Worm (Caenorhabditis elegans) whole organism, young adult: Measurements from ENCODE around the gene vab-19.

ENCODE experiments used
- B0261.1 ChIP-seq: sonication (generic microtip); optimal IDR thresholded peaks from 2 replicates; lab custom pipeline; 2016; ENCODE audit warnings: mild to moderate bottlenecking, missing genetic modification characterization, moderate library complexity, missing compliant biosample characterization
- B0336.3 ChIP-seq: fragments of 200-800 bp; sonication (Bioruptor generic); IDR thresholded peaks from 2 replicates; pipeline ENCODE4 v1.3.6; 2022; ENCODE audit warnings: missing genetic modification characterization, missing compliant biosample characterization
- C06A6.2 ChIP-seq: fragments of 200-800 bp; sonication (Bioruptor generic); conservative IDR thresholded peaks from 2 replicates; pipeline ENCODE4 v1.3.6; 2022; ENCODE audit warnings: missing genetic modification characterization, missing compliant biosample characterization
- C17E4.6 ChIP-seq: fragments of 200-800 bp; sonication (Bioruptor generic); IDR thresholded peaks from 2 replicates; pipeline ENCODE4 v1.3.6; 2022; ENCODE audit warnings: missing genetic modification reagents, missing genetic modification characterization, missing compliant biosample characterization
- F10E7.11 ChIP-seq: sonication (generic microtip); optimal IDR thresholded peaks from 2 replicates; lab custom pipeline; 2017; ENCODE audit warnings: mild to moderate bottlenecking, missing genetic modification characterization, moderate library complexity, missing compliant biosample characterization
- T26A5.8 ChIP-seq: sonication (generic microtip); optimal IDR thresholded peaks from 2 replicates; lab custom pipeline; 2016; ENCODE audit warnings: missing genetic modification characterization, missing compliant biosample characterization
- Y79H2A.3 ChIP-seq: fragments of 200-800 bp; sonication (Bioruptor generic); conservative IDR thresholded peaks from 2 replicates; pipeline ENCODE4 v1.3.6; 2022; ENCODE audit warnings: missing genetic modification reagents, missing genetic modification characterization, missing compliant biosample characterization
- Y95B8A.8 ChIP-seq: fragments of 200-800 bp; sonication (Bioruptor generic); IDR thresholded peaks from 2 replicates; pipeline ENCODE4 v1.3.6; 2022; ENCODE audit warnings: missing genetic modification reagents, missing genetic modification characterization, missing compliant biosample characterization
- akir-1 ChIP-seq: fragments of 200-800 bp; sonication (Bioruptor generic); optimal IDR thresholded peaks from 2 replicates; lab custom pipeline; 2018; ENCODE audit warnings: mild to moderate bottlenecking, missing genetic modification characterization, moderate library complexity, missing compliant biosample characterization
- aptf-3 ChIP-seq: fragments of 200-800 bp; sonication (Bioruptor generic); IDR thresholded peaks from 2 replicates; pipeline ENCODE4 v1.3.6; 2022; ENCODE audit warnings: missing genetic modification characterization, missing compliant biosample characterization
- atf-7 ChIP-seq: sonication (generic microtip); optimal IDR thresholded peaks from 2 replicates; lab custom pipeline; 2017; ENCODE audit warnings: mild to moderate bottlenecking, missing genetic modification characterization, missing compliant biosample characterization
- attf-5 ChIP-seq: fragments of 200-800 bp; sonication (Bioruptor generic); optimal IDR thresholded peaks from 2 replicates; lab custom pipeline; 2018; ENCODE audit warnings: mild to moderate bottlenecking, missing genetic modification characterization, missing compliant biosample characterization
- cebp-1 ChIP-seq, 2 experiments: fragments of 200-800 bp in 1 of 2; sonication (Bioruptor generic) in 1 of 2; sonication (generic microtip) in 1 of 2; IDR thresholded peaks in 1 of 2; optimal IDR thresholded peaks in 1 of 2; 2 replicates each; pipeline versions ENCODE4 v1.3.6 to Lab custom; 2017 to 2022; ENCODE audit warnings: missing compliant biosample characterization in 2 of 2, missing genetic modification characterization in 2 of 2, mild to moderate bottlenecking in 1 of 2, missing genetic modification reagents in 1 of 2, moderate library complexity in 1 of 2
- ceh-100 ChIP-seq: fragments of 200-800 bp; sonication (Bioruptor generic); IDR thresholded peaks from 2 replicates; pipeline ENCODE4 v1.3.6; 2022; ENCODE audit warnings: missing genetic modification reagents, missing genetic modification characterization, missing compliant biosample characterization
- ceh-27 ChIP-seq: fragments of 200-800 bp; sonication (Bioruptor generic); optimal IDR thresholded peaks from 2 replicates; lab custom pipeline; 2018; ENCODE audit warnings: mild to moderate bottlenecking, missing genetic modification characterization, moderate library complexity, missing compliant biosample characterization
- dox-1 ChIP-seq: fragments of 200-800 bp; sonication (Bioruptor generic); IDR thresholded peaks from 2 replicates; pipeline ENCODE4 v1.3.6; 2022; ENCODE audit warnings: missing genetic modification reagents, missing genetic modification characterization, missing compliant biosample characterization
- dpff-1 ChIP-seq: sonication (generic microtip); optimal IDR thresholded peaks from 2 replicates; lab custom pipeline; 2017; ENCODE audit warnings: mild to moderate bottlenecking, missing genetic modification characterization, missing compliant biosample characterization
- egl-18 ChIP-seq: fragments of 200-800 bp; sonication (Bioruptor generic); IDR thresholded peaks from 2 replicates; pipeline ENCODE4 v1.3.6; 2022; ENCODE audit warnings: missing genetic modification reagents, missing genetic modification characterization, missing compliant biosample characterization
- egl-44 ChIP-seq: fragments of 200-800 bp; sonication (Bioruptor generic); IDR thresholded peaks from 2 replicates; pipeline ENCODE4 v1.3.6; 2022; ENCODE audit warnings: missing genetic modification reagents, missing genetic modification characterization, missing compliant biosample characterization
- ets-4 ChIP-seq: fragments of 200-800 bp; sonication (Bioruptor generic); optimal IDR thresholded peaks from 2 replicates; lab custom pipeline; 2018; ENCODE audit warnings: mild to moderate bottlenecking, missing genetic modification characterization, missing compliant biosample characterization
- hmg-1.2 ChIP-seq: fragments of 200-800 bp; sonication (Bioruptor generic); IDR thresholded peaks from 2 replicates; pipeline ENCODE4 v1.3.6; 2022; ENCODE audit warnings: missing genetic modification reagents, missing genetic modification characterization, missing compliant biosample characterization
- let-607 ChIP-seq, 2 experiments: fragments of 200-800 bp in 1 of 2; sonication (Bioruptor generic) in 1 of 2; sonication (generic microtip) in 1 of 2; optimal IDR thresholded peaks; 2 replicates each; lab custom pipeline; 2016 to 2018; ENCODE audit warnings: mild to moderate bottlenecking in 2 of 2, missing compliant biosample characterization in 2 of 2, missing genetic modification characterization in 2 of 2, moderate library complexity in 2 of 2, missing genotype in 1 of 2
- lin-35 ChIP-seq, 3 experiments: fragments of 150-350 bp in 2 of 3; sonication (generic microtip) in 1 of 3; optimal IDR thresholded peaks; 2 replicates each; lab custom pipeline; 2014 to 2018; ENCODE audit warnings: missing biosample characterization in 3 of 3, missing genetic modification characterization in 3 of 3, missing genetic modification reagents in 3 of 3
- lin-40 ChIP-seq: sonication (generic microtip); optimal IDR thresholded peaks from 2 replicates; lab custom pipeline; 2016; ENCODE audit warnings: missing genetic modification characterization, mild to moderate bottlenecking, missing compliant biosample characterization, missing genotype, missing genetic modification reagents
- lin-54 ChIP-seq: fragments of 200-800 bp; sonication (Bioruptor generic); optimal IDR thresholded peaks from 2 replicates; lab custom pipeline; 2018; ENCODE audit warnings: mild to moderate bottlenecking, missing genetic modification characterization, missing compliant biosample characterization
- madf-10 ChIP-seq: sonication (generic microtip); optimal IDR thresholded peaks from 2 replicates; lab custom pipeline; 2016; ENCODE audit warnings: mild to moderate bottlenecking, missing genetic modification characterization, missing compliant biosample characterization
- mcd-1 ChIP-seq: fragments of 200-800 bp; sonication (Bioruptor generic); IDR thresholded peaks from 2 replicates; pipeline ENCODE4 v1.3.6; 2022; ENCODE audit warnings: missing genetic modification reagents, missing genetic modification characterization, missing compliant biosample characterization
- mel-28 ChIP-seq: sonication (generic microtip); optimal IDR thresholded peaks from 2 replicates; lab custom pipeline; 2016; ENCODE audit warnings: borderline replicate concordance, mild to moderate bottlenecking, missing genetic modification characterization, missing compliant biosample characterization
- nfya-2 ChIP-seq: fragments of 200-800 bp; sonication (Bioruptor generic); IDR thresholded peaks from 2 replicates; pipeline ENCODE4 v1.3.6; 2022; ENCODE audit warnings: missing genetic modification reagents, missing genetic modification characterization, missing compliant biosample characterization
- nhr-80 ChIP-seq: sonication (generic microtip); optimal IDR thresholded peaks from 2 replicates; lab custom pipeline; 2016; ENCODE audit warnings: missing genetic modification characterization, missing compliant biosample characterization
- nhr-90 ChIP-seq: sonication (generic microtip); optimal IDR thresholded peaks from 2 replicates; lab custom pipeline; 2016; ENCODE audit warnings: missing genotype, mild to moderate bottlenecking, missing genetic modification characterization, missing compliant biosample characterization
- pbrm-1 ChIP-seq: fragments of 200-800 bp; sonication (Bioruptor generic); IDR thresholded peaks from 2 replicates; pipeline ENCODE4 v1.3.6; 2022; ENCODE audit warnings: missing genetic modification reagents, missing genetic modification characterization, missing compliant biosample characterization
- rcor-1 ChIP-seq: fragments of 200-800 bp; sonication (Bioruptor generic); IDR thresholded peaks from 2 replicates; pipeline ENCODE4 v1.3.6; 2022; ENCODE audit warnings: missing genetic modification reagents, missing genetic modification characterization, missing compliant biosample characterization
- sea-2 ChIP-seq: fragments of 200-800 bp; sonication (Bioruptor generic); IDR thresholded peaks from 2 replicates; pipeline ENCODE4 v1.3.6; 2022; ENCODE audit warnings: missing genetic modification characterization, missing compliant biosample characterization
- snpc-4 ChIP-seq, 5 experiments: fragments of 150-350 bp in 1 of 5; sonication (generic microtip) in 4 of 5; optimal IDR thresholded peaks; 2 replicates each; lab custom pipeline; 2014 to 2018; ENCODE audit warnings: missing genetic modification characterization in 5 of 5, missing biosample characterization in 3 of 5, antibody characterized with exemption in 2 of 5, mild to moderate bottlenecking in 2 of 5, missing compliant biosample characterization in 2 of 5, missing genotype in 2 of 5, moderate library complexity in 2 of 5, missing genetic modification reagents in 1 of 5
- tbp1 ChIP-seq: fragments of 200-800 bp; sonication (Bioruptor generic); optimal IDR thresholded peaks from 2 replicates; lab custom pipeline; 2018; ENCODE audit warnings: mild to moderate bottlenecking, missing genetic modification characterization, missing compliant biosample characterization
- tbx-9 ChIP-seq: sonication (generic microtip); optimal IDR thresholded peaks from 2 replicates; lab custom pipeline; 2016; ENCODE audit warnings: borderline replicate concordance, missing genetic modification characterization, inconsistent platforms, missing compliant biosample characterization
- tlf-1 ChIP-seq: fragments of 200-800 bp; sonication (Bioruptor generic); optimal IDR thresholded peaks from 2 replicates; lab custom pipeline; 2018; ENCODE audit warnings: mild to moderate bottlenecking, missing genetic modification characterization, missing compliant biosample characterization
- unc-130 ChIP-seq: sonication (generic microtip); optimal IDR thresholded peaks from 2 replicates; lab custom pipeline; 2016; ENCODE audit warnings: missing genetic modification reagents, missing genetic modification characterization, missing compliant biosample characterization
- unc-62 ChIP-seq: fragments of 150-350 bp; optimal IDR thresholded peaks from 2 replicates; lab custom pipeline; 2014; ENCODE audit warnings: missing biosample characterization, missing genetic modification reagents, missing genetic modification characterization
- zfh-2 ChIP-seq: fragments of 200-800 bp; sonication (Bioruptor generic); conservative IDR thresholded peaks from 2 replicates; pipeline ENCODE4 v1.3.6; 2022; ENCODE audit warnings: missing genetic modification reagents, missing genetic modification characterization, missing compliant biosample characterization
- ztf-22 ChIP-seq: fragments of 200-800 bp; sonication (Bioruptor generic); optimal IDR thresholded peaks from 2 replicates; lab custom pipeline; 2018; ENCODE audit warnings: mild to moderate bottlenecking, missing genetic modification characterization, moderate library complexity, missing compliant biosample characterization
- ztf-26 ChIP-seq: sonication (generic microtip); optimal IDR thresholded peaks from 2 replicates; lab custom pipeline; 2017; ENCODE audit warnings: missing genetic modification characterization, missing compliant biosample characterization
- ztf-28 ChIP-seq: fragments of 200-800 bp; sonication (Bioruptor generic); IDR thresholded peaks from 2 replicates; pipeline ENCODE4 v1.3.6; 2022; ENCODE audit warnings: missing genetic modification reagents, missing genetic modification characterization, missing compliant biosample characterization
- ztf-6 ChIP-seq: fragments of 200-800 bp; sonication (Bioruptor generic); IDR thresholded peaks from 2 replicates; pipeline ENCODE4 v1.3.6; 2022; ENCODE audit warnings: missing genetic modification reagents, missing genetic modification characterization, missing compliant biosample characterization

The vab-19 gene

ce11 chrII:2452492-2452891, 9.4 kb downstream of the vab-19 start (continued):
- TF ChIP-seq mel-28 (tag; lab: Kevin White, UChicago): no peak

DNA sequence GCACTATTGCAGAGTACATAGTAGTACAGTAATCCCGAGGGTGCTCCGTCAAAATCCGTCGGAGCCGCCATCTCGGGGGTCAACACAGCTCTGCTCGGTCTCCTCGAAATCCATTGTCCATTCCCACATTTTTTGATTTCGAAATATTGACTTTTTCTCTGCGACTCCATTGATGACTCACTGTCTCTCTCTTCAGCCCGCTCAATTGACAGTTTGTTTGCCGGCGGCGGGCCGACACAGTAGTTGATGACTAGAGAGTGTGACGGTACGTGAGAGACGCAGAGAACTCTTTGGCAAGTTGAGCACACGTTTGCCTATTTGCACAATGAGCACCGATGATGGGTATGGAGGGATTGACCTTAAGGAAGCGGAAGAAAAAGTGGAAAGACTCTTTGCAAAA, 11.7 kb downstream of the vab-19 start:
- TF ChIP-seq tbx-9 (tag; lab: Kevin White, UChicago) (no peak), ceh-100 (no peak), Y79H2A.3 (GFP tag; lab: Robert Waterston, UW) (no peak), atf-7 (tag; lab: Kevin White, UChicago) (no peak), T26A5.8 (tag; lab: Kevin White, UChicago) (no peak), B0261.1 (tag; lab: Kevin White, UChicago) (no peak), nfya-2 (GFP tag; lab: Robert Waterston, UW) (no peak), tlf-1 (no peak), C06A6.2 (GFP tag; lab: Robert Waterston, UW) (no peak), tbp1 (GFP tag; lab: Kevin White, UChicago) (peak; percentile 33), ztf-6 (GFP tag; lab: Robert Waterston, UW) (no peak), akir-1 (GFP tag; lab: Kevin White, UChicago) (no peak), hmg-1.2 (GFP tag; lab: Robert Waterston, UW) (peak; percentile 76), nhr-90 (tag; lab: Kevin White, UChicago) (peak; percentile 10), Y95B8A.8 (GFP tag; lab: Robert Waterston, UW) (no peak), nhr-80 (tag; lab: Kevin White, UChicago) (peak; percentile 88), unc-130 (no peak), dox-1 (GFP tag; lab: Robert Waterston, UW) (peak; percentile 57; the same call in 1 of the 2 replicates), sea-2 (no peak), attf-5 (GFP tag; lab: Kevin White, UChicago) (peak; percentile 32), rcor-1 (no peak), lin-40 (tag; lab: Kevin White, UChicago) (peak; percentile 13), cebp-1 (GFP tag; IDR thresholded peaks at IDR 0.05; lab: Robert Waterston, UW) (peak; percentile 78), cebp-1 (tag; optimal IDR thresholded peaks at IDR 0.05; lab: Kevin White, UChicago) (peak; percentile 88), snpc-4 (GFP tag; optimal IDR thresholded peaks at IDR 0.05; lab: Kevin White, UChicago) (no peak), snpc-4 (tag; optimal IDR thresholded peaks at IDR 0.05; lab: Kevin White, UChicago) (peak in 1 of 4 experiments; percentile 46), egl-18 (no peak), ztf-26 (tag; lab: Kevin White, UChicago) (no peak), zfh-2 (peak; percentile 85), ztf-22 (GFP tag; lab: Kevin White, UChicago) (no peak), pbrm-1 (GFP tag; lab: Robert Waterston, UW) (no peak), B0336.3 (no peak), ztf-28 (GFP tag; lab: Robert Waterston, UW) (no peak), unc-62 (peak; percentile 23), madf-10 (tag; lab: Kevin White, UChicago) (peak; percentile 1), mcd-1 (GFP tag; lab: Robert Waterston, UW) (no peak), aptf-3 (GFP tag; lab: Robert Waterston, UW) (no peak), lin-35 (GFP tag; optimal IDR thresholded peaks at IDR 0.05; lab: Kevin White, UChicago) (no peak), dpff-1 (tag; lab: Kevin White, UChicago) (no peak), mel-28 (tag; lab: Kevin White, UChicago) (no peak), let-607 (tag; optimal IDR thresholded peaks at IDR 0.05; lab: Kevin White, UChicago) (peak in 1 of 2 experiments; percentile 48), C17E4.6 (GFP tag; lab: Robert Waterston, UW) (no peak), ets-4 (GFP tag; lab: Kevin White, UChicago) (peak; percentile 32), ceh-27 (GFP tag; lab: Kevin White, UChicago) (no peak), F10E7.11 (tag; lab: Kevin White, UChicago) (no peak), lin-54 (GFP tag; lab: Kevin White, UChicago) (peak; percentile 35), egl-44 (GFP tag; lab: Robert Waterston, UW) (no peak)
